Worm (Caenorhabditis elegans): ENCODE measurements around the gene rabr-3.

- no peak for TF ChIP-seq alr-1 (tag; optimal IDR thresholded peaks at IDR 0.05)
- TF ChIP-seq elt-3 (tag; optimal IDR thresholded peaks at IDR 0.05), result no peak
- TF ChIP-seq mdl-1 (tag; optimal IDR thresholded peaks at IDR 0.05), result no peak
- TF ChIP-seq fos-1 (tag; optimal IDR thresholded peaks at IDR 0.05), result no peak
- no peak for TF ChIP-seq unc-39 (tag; optimal IDR thresholded peaks at IDR 0.05)
- no peak for TF ChIP-seq unc-62 (GFP tag; optimal IDR thresholded peaks at IDR 0.05)
- TF ChIP-seq nhr-25 (tag; optimal IDR thresholded peaks at IDR 0.05), result no peak
- TF ChIP-seq nhr-11 (tag; optimal IDR thresholded peaks at IDR 0.05), result no peak
- TF ChIP-seq blmp-1 (tag; optimal IDR thresholded peaks at IDR 0.05; ENCODE audit: insufficient read depth), result no peak
- no peak for TF ChIP-seq skn-1 (tag; optimal IDR thresholded peaks at IDR 0.05)
- no peak for TF ChIP-seq ZK546.5 (tag; optimal IDR thresholded peaks at IDR 0.05)
- no peak for TF ChIP-seq snpc-4 (tag; optimal IDR thresholded peaks at IDR 0.05)
Measured at ce11 chrV:16190485-16190884, 5.0 kb upstream of the rabr-3 start, which contains the start of gene srh-281.
